Worm (Caenorhabditis elegans): ENCODE results near the gene F08G12.5.

DNA sequence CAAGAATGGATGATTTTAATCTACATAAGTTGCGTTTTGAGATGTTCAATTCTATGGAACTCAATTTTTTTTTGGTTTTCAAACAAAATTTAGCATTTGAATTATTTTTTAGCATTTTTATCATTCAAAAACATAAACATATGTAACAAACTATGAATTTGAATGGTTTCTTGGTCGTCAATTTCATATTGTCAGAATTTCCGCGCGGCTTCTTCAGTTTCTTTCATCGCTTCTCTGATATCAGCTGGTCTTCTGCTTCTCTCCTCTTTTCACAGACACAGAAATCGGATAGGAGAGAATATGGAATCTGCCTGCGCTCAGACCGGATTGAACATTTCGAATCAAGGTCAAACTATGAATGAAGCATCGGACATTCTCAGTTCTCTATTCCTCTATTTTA is 43.4 kb downstream of the F08G12.5 start, which contains the start of gene C03A3.9:
- TF ChIP-seq W03F9.2 (tag; optimal IDR thresholded peaks at IDR 0.05) (no peak), him-1 (tag; optimal IDR thresholded peaks at IDR 0.05) (no peak), dao-5 (tag; optimal IDR thresholded peaks at IDR 0.05) (no peak)

All from whole organism, L4/young adult.